Fruit fly (Drosophila melanogaster) whole organism: ENCODE results near the gene E23.

Experiments
- CG8478 ChIP-seq: fragments of >200 bp; optimal IDR thresholded peaks from 2 replicates; lab custom pipeline; 2018; ENCODE audit warnings: inconsistent platforms
- EcR ChIP-seq, 2 experiments: fragments of >200 bp; optimal IDR thresholded peaks; 2 replicates each; lab custom pipeline; 2017; ENCODE audit warnings: missing biosample characterization in 2 of 2, missing genetic modification characterization in 2 of 2, missing genetic modification reagents in 2 of 2
- pan ChIP-seq: fragments of >200 bp; optimal IDR thresholded peaks from 2 replicates; lab custom pipeline; 2017
- usp ChIP-seq: fragments of >200 bp; optimal IDR thresholded peaks from 2 replicates; lab custom pipeline; 2017; ENCODE audit warnings: missing biosample characterization, missing genetic modification characterization, mixed read lengths

- TF ChIP-seq pan (lab: Kevin White, UChicago) (no peak), usp (GFP tag; lab: Kevin White, UChicago) (no peak), CG8478 (lab: Kevin White, UChicago) (no peak), EcR (GFP tag; optimal IDR thresholded peaks at IDR 0.05; lab: Kevin White, UChicago) (no peak)
Measured at dm6 chr2L:3293718-3294340, 60.8 kb downstream of the E23 start.
